Fruit fly (Drosophila melanogaster) whole organism, embryonic: ENCODE measurements around the gene Cyp4g15.

ENCODE experiments used
- Abd-B ChIP-seq: fragments of 200-800 bp; sonication (Bioruptor generic); optimal IDR thresholded peaks from 2 replicates; lab custom pipeline; 2018; ENCODE audit warnings: missing biosample characterization, mild to moderate bottlenecking, missing genetic modification characterization, moderate library complexity
- B-H2 ChIP-seq: fragments of 200-800 bp; sonication (Bioruptor generic); optimal IDR thresholded peaks from 2 replicates; lab custom pipeline; 2018; ENCODE audit warnings: missing biosample characterization, mild to moderate bottlenecking, missing genetic modification characterization
- CG10366 ChIP-seq: fragments of 200-800 bp; sonication (Bioruptor generic); IDR thresholded peaks from 2 replicates; pipeline ENCODE4 v1.3.6; 2022; ENCODE audit warnings: missing biosample characterization, missing genetic modification characterization
- CG12104 ChIP-seq: fragments of 200-800 bp; sonication (Bioruptor generic); optimal IDR thresholded peaks from 3 replicates; lab custom pipeline; 2016; ENCODE audit warnings: missing biosample characterization, missing genetic modification characterization
- CG14667 ChIP-seq: fragments of 200-800 bp; sonication (Bioruptor generic); IDR thresholded peaks from 2 replicates; pipeline ENCODE4 v1.3.6; 2022; ENCODE audit warnings: missing biosample characterization, missing genetic modification characterization
- CG14860 ChIP-seq: fragments of 200-800 bp; sonication (Bioruptor generic); IDR thresholded peaks from 3 replicates; pipeline ENCODE4 v1.3.6; 2022; ENCODE audit warnings: missing biosample characterization, missing genetic modification characterization; ENCODE audit not compliant: partially characterized antibody
- CG15514 ChIP-seq: fragments of 200-800 bp; sonication (Bioruptor generic); optimal IDR thresholded peaks from 3 replicates; lab custom pipeline; 2017; ENCODE audit warnings: missing biosample characterization, missing genetic modification characterization, mild to moderate bottlenecking, moderate library complexity, missing genetic modification reagents
- CG1602 ChIP-seq: fragments of 200-800 bp; sonication (Bioruptor generic); optimal IDR thresholded peaks from 3 replicates; lab custom pipeline; 2016; ENCODE audit warnings: missing biosample characterization, missing genetic modification characterization
- CG17359 ChIP-seq: fragments of 200-800 bp; sonication (Bioruptor generic); optimal IDR thresholded peaks from 3 replicates; lab custom pipeline; 2018; ENCODE audit warnings: missing biosample characterization, mild to moderate bottlenecking, missing genetic modification characterization, moderate library complexity
- CG17568 ChIP-seq: fragments of 200-800 bp; sonication (Bioruptor generic); optimal IDR thresholded peaks from 2 replicates; lab custom pipeline; 2018; ENCODE audit warnings: missing biosample characterization, mild to moderate bottlenecking, missing genetic modification characterization, moderate library complexity
- CG17912 ChIP-seq: fragments of 200-800 bp; sonication (Bioruptor generic); optimal IDR thresholded peaks from 2 replicates; lab custom pipeline; 2018; ENCODE audit warnings: missing biosample characterization, mild to moderate bottlenecking, missing genetic modification characterization
- CG2199 ChIP-seq: fragments of 200-800 bp; sonication (Bioruptor generic); IDR thresholded peaks from 3 replicates; pipeline ENCODE4 v1.3.6; 2022; ENCODE audit warnings: missing biosample characterization, missing genetic modification characterization
- CG33557 ChIP-seq: fragments of 200-800 bp; sonication (Bioruptor generic); optimal IDR thresholded peaks from 2 replicates; lab custom pipeline; 2019; ENCODE audit warnings: missing biosample characterization, mild to moderate bottlenecking, missing genetic modification characterization, moderate library complexity
- CG4617 ChIP-seq: fragments of 200-800 bp; sonication (Bioruptor generic); optimal IDR thresholded peaks from 3 replicates; lab custom pipeline; 2016; ENCODE audit warnings: missing biosample characterization, missing genetic modification characterization, borderline replicate concordance
- CG6254 ChIP-seq: fragments of 200-800 bp; sonication (Bioruptor generic); optimal IDR thresholded peaks from 3 replicates; lab custom pipeline; 2017; ENCODE audit warnings: mild to moderate bottlenecking, missing biosample characterization, missing genetic modification reagents, missing genetic modification characterization
- CG6654 ChIP-seq: fragments of 200-800 bp; sonication (Bioruptor generic); optimal IDR thresholded peaks from 2 replicates; lab custom pipeline; 2017; ENCODE audit warnings: missing biosample characterization, mild to moderate bottlenecking, missing genetic modification characterization
- CoRest ChIP-seq: fragments of 200-800 bp; sonication (Bioruptor generic); optimal IDR thresholded peaks from 3 replicates; lab custom pipeline; 2018; ENCODE audit warnings: missing biosample characterization, mild to moderate bottlenecking, missing genetic modification characterization, moderate library complexity
- D19A ChIP-seq: fragments of 200-800 bp; optimal IDR thresholded peaks from 3 replicates; lab custom pipeline; 2019; ENCODE audit warnings: missing biosample characterization, mild to moderate bottlenecking, missing genetic modification characterization, moderate library complexity
- Dfd ChIP-seq, 2 experiments: fragments of >200 bp; optimal IDR thresholded peaks; 2 replicates each; lab custom pipeline; 2017; ENCODE audit warnings: missing biosample characterization in 2 of 2, missing genetic modification characterization in 2 of 2
- Dll ChIP-seq: fragments of 200-800 bp; sonication (Bioruptor generic); IDR thresholded peaks from 4 replicates; pipeline ENCODE4 v1.3.6; 2022; ENCODE audit warnings: missing biosample characterization, missing genetic modification characterization; ENCODE audit not compliant: partially characterized antibody
- Dp ChIP-seq: fragments of 200-800 bp; sonication (Bioruptor generic); optimal IDR thresholded peaks from 2 replicates; lab custom pipeline; 2018; ENCODE audit warnings: missing biosample characterization, mild to moderate bottlenecking, missing genetic modification characterization, moderate library complexity
- ERR ChIP-seq: fragments of 200-800 bp; sonication (Bioruptor generic); optimal IDR thresholded peaks from 2 replicates; lab custom pipeline; 2016; ENCODE audit warnings: missing biosample characterization, missing genetic modification characterization
- Gsc ChIP-seq: fragments of 200-800 bp; sonication (Bioruptor generic); IDR thresholded peaks from 2 replicates; pipeline ENCODE4 v1.3.6; 2022; ENCODE audit warnings: missing biosample characterization, missing genetic modification characterization
- Hsf ChIP-seq: fragments of 200-800 bp; sonication (Bioruptor generic); optimal IDR thresholded peaks from 3 replicates; lab custom pipeline; 2016; ENCODE audit warnings: missing biosample characterization, missing genetic modification characterization
- NFAT ChIP-seq: fragments of 200-800 bp; sonication (Bioruptor generic); IDR thresholded peaks from 2 replicates; pipeline ENCODE4 v1.3.6; 2022; ENCODE audit warnings: missing biosample characterization, missing genetic modification characterization
- Nf-YA ChIP-seq: fragments of 200-800 bp; sonication (Bioruptor generic); IDR thresholded peaks from 2 replicates; pipeline ENCODE4 v1.3.6; 2022; ENCODE audit warnings: missing biosample characterization, missing genetic modification characterization
- Optix ChIP-seq: fragments of 200-800 bp; sonication (Bioruptor generic); IDR thresholded peaks from 3 replicates; pipeline ENCODE4 v1.3.6; 2022; ENCODE audit warnings: missing biosample characterization, missing genetic modification characterization
- Scr ChIP-seq: fragments of 200-800 bp; sonication (Bioruptor generic); IDR thresholded peaks from 2 replicates; pipeline ENCODE4 v1.3.6; 2022; ENCODE audit warnings: missing biosample characterization, missing genetic modification characterization; ENCODE audit not compliant: partially characterized antibody
- Sin3A ChIP-seq: fragments of >200 bp; optimal IDR thresholded peaks from 2 replicates; lab custom pipeline; 2018
- TFAM ChIP-seq: fragments of 200-800 bp; sonication (Bioruptor generic); optimal IDR thresholded peaks from 2 replicates; lab custom pipeline; 2017; ENCODE audit warnings: missing biosample characterization, missing genetic modification characterization, inconsistent platforms
- Vsx1 ChIP-seq: fragments of 200-800 bp; sonication (Bioruptor generic); optimal IDR thresholded peaks from 2 replicates; lab custom pipeline; 2017; ENCODE audit warnings: missing biosample characterization, mild to moderate bottlenecking, missing genetic modification characterization, missing genetic modification reagents
- ara ChIP-seq: fragments of 200-800 bp; sonication (Bioruptor generic); IDR thresholded peaks from 2 replicates; pipeline ENCODE4 v1.3.6; 2022; ENCODE audit warnings: missing biosample characterization, missing genetic modification characterization
- bcd ChIP-seq: fragments of 200-800 bp; sonication (Bioruptor generic); optimal IDR thresholded peaks from 2 replicates; lab custom pipeline; 2017; ENCODE audit warnings: missing biosample characterization, mild to moderate bottlenecking, missing genetic modification characterization
- chif ChIP-seq, 2 experiments: fragments of 200-800 bp; sonication (Bioruptor generic); optimal IDR thresholded peaks; 3 replicates each; lab custom pipeline; 2016; ENCODE audit warnings: missing biosample characterization in 2 of 2, missing genetic modification characterization in 2 of 2
- corto ChIP-seq: fragments of 200-800 bp; sonication (Bioruptor generic); optimal IDR thresholded peaks from 2 replicates; lab custom pipeline; 2016; ENCODE audit warnings: missing biosample characterization, mild to moderate bottlenecking, missing genetic modification characterization, moderate library complexity
- fu2 ChIP-seq: fragments of 200-800 bp; sonication (Bioruptor generic); optimal IDR thresholded peaks from 2 replicates; lab custom pipeline; 2016; ENCODE audit warnings: missing biosample characterization, missing genetic modification characterization
- grau ChIP-seq: fragments of 200-800 bp; optimal IDR thresholded peaks from 3 replicates; lab custom pipeline; 2019; ENCODE audit warnings: missing biosample characterization, mild to moderate bottlenecking, missing genetic modification characterization, moderate library complexity
- ind ChIP-seq: fragments of 200-800 bp; sonication (Bioruptor generic); optimal IDR thresholded peaks from 3 replicates; lab custom pipeline; 2016; ENCODE audit warnings: missing biosample characterization, missing genetic modification characterization
- kay ChIP-seq: fragments of 200-800 bp; sonication (Bioruptor generic); optimal IDR thresholded peaks from 2 replicates; lab custom pipeline; 2016; ENCODE audit warnings: missing biosample characterization, missing genetic modification characterization
- knrl ChIP-seq: fragments of 200-800 bp; sonication (Bioruptor generic); IDR thresholded peaks from 3 replicates; pipeline ENCODE4 v1.3.6; 2022; ENCODE audit warnings: missing biosample characterization, missing genetic modification characterization; ENCODE audit not compliant: partially characterized antibody
- nerfin-1 ChIP-seq: fragments of 200-800 bp; sonication (Bioruptor generic); optimal IDR thresholded peaks from 3 replicates; lab custom pipeline; 2019; ENCODE audit warnings: missing biosample characterization, mild to moderate bottlenecking, missing genetic modification characterization, moderate library complexity
- pzg ChIP-seq: fragments of 200-800 bp; sonication (Bioruptor generic); optimal IDR thresholded peaks from 3 replicates; lab custom pipeline; 2018; ENCODE audit warnings: missing biosample characterization, mild to moderate bottlenecking, missing genetic modification characterization, moderate library complexity
- row ChIP-seq: fragments of 200-800 bp; sonication (Bioruptor generic); IDR thresholded peaks from 3 replicates; pipeline ENCODE4 v1.3.6; 2022; ENCODE audit warnings: missing biosample characterization, missing genetic modification characterization
- sens ChIP-seq: fragments of 200-800 bp; sonication (Bioruptor generic); peaks from one replicate; lab custom pipeline; 2016; ENCODE audit warnings: missing biosample characterization, missing genetic modification characterization
- tap ChIP-seq: fragments of 200-800 bp; optimal IDR thresholded peaks from 3 replicates; lab custom pipeline; 2019; ENCODE audit warnings: missing biosample characterization, mild to moderate bottlenecking, missing genetic modification characterization, moderate library complexity
- tin ChIP-seq: fragments of 200-800 bp; sonication (Bioruptor generic); optimal IDR thresholded peaks from 3 replicates; lab custom pipeline; 2016; ENCODE audit warnings: missing biosample characterization, missing genetic modification characterization
- tup ChIP-seq: fragments of 200-800 bp; sonication (Bioruptor generic); optimal IDR thresholded peaks from 2 replicates; lab custom pipeline; 2016; ENCODE audit warnings: missing biosample characterization, mild to moderate bottlenecking, missing genetic modification characterization, moderate library complexity
- zen ChIP-seq: fragments of 200-800 bp; sonication (Bioruptor generic); optimal IDR thresholded peaks from 3 replicates; lab custom pipeline; 2018; ENCODE audit warnings: missing biosample characterization, mild to moderate bottlenecking, missing genetic modification characterization, moderate library complexity

Cyp4g15 gene

DNA sequence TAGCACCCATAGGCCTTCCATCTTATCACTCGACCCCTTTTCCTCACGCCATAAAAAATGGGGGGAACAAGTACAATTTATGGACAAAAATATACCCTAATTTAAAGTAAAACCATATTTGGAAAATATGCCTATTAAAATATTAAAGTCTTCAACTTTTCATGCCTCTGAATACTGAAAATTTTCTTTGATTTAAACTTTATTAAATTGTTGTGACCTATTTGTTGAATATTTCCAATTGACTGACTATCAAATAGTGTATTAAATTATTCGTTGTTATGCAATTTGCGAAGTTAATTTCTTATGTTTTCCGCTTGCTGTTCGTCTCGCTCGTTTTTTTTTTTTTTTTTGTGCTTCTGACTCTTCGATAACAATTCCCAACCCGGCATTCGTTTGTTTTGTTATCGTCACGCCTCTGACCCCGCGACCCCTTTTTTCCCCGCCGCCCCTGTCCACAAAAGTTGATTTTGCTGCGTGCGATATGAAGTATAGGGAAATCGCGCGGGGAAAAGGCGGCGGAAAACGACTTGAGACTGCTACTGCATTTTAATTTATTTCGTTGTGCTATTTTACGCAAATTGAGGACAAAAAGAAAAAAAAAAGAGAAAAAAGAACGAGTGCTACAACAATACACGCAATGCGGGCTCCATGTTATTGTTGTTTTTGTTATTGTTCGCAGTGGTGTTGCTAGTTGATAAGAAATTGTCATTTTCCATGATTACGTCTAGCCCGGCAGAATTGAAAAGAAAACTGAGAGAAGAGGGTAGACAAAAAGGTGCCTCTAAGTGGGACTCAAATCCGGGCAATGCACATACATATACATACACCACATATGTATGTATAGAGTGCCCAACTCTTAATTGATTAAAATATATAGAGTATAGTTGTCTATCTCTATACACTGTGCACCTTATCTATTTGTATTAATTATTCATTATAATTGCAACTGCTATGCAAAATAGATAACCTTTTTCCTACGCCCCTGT, 45.0 kb downstream of the Cyp4g15 start (continued):
- TF ChIP-seq ERR (GFP tag; lab: Kevin White, UChicago) (no peak), TFAM (GFP tag; lab: Kevin White, UChicago) (no peak), tap (peak; percentile 68), Scr (GFP tag; lab: Robert Waterston, UW) (no peak), tin (GFP tag; lab: Kevin White, UChicago) (peak; percentile 8), Dfd (GFP tag; optimal IDR thresholded peaks at IDR 0.05; lab: Kevin White, UChicago) (no peak), Vsx1 (GFP tag; lab: Kevin White, UChicago) (peak; percentile 29), CG33557 (GFP tag; lab: Kevin White, UChicago) (no peak), CG15514 (GFP tag; lab: Kevin White, UChicago) (peak; percentile 11), CG14860 (GFP tag; lab: Robert Waterston, UW) (no peak), Optix (GFP tag; lab: Robert Waterston, UW) (no peak), fu2 (no peak), Sin3A (lab: Kevin White, UChicago) (no peak), Hsf (GFP tag; lab: Kevin White, UChicago) (peak; percentile 58), grau (tag; lab: Kevin White, UChicago) (peak; percentile 74), Abd-B (GFP tag; lab: Kevin White, UChicago) (peak; percentile 50), sens (GFP tag; lab: Kevin White, UChicago) (peak; percentile 89), pzg (GFP tag; lab: Kevin White, UChicago) (no peak), tup (no peak), Dll (GFP tag; lab: Robert Waterston, UW) (no peak), CG10366 (GFP tag; lab: Robert Waterston, UW) (peak; percentile 66), CG14667 (0 out of 2 replicates have a peak, but pooled peaks have one; percentile 26), CG17568 (GFP tag; lab: Kevin White, UChicago) (no peak), CG12104 (GFP tag; lab: Kevin White, UChicago) (peak; percentile 37), CG17912 (GFP tag; lab: Kevin White, UChicago) (no peak), CoRest (peak; percentile 74), CG2199 (GFP tag; lab: Robert Waterston, UW) (no peak), CG4617 (GFP tag; lab: Kevin White, UChicago) (no peak), B-H2 (no peak), NFAT (GFP tag; lab: Robert Waterston, UW) (no peak), D19A (tag; lab: Kevin White, UChicago) (peak; percentile 99), CG6654 (GFP tag; lab: Kevin White, UChicago) (no peak), Nf-YA (GFP tag; lab: Robert Waterston, UW) (no peak), ara (GFP tag; lab: Robert Waterston, UW) (peak; percentile 37; the same call in 1 of the 2 replicates), knrl (GFP tag; lab: Robert Waterston, UW) (no peak), CG6254 (GFP tag; lab: Kevin White, UChicago) (peak; percentile 16), zen (tag; lab: Kevin White, UChicago) (peak; percentile 17), Dp (GFP tag; lab: Kevin White, UChicago) (no peak), chif (GFP tag; optimal IDR thresholded peaks at IDR 0.05; lab: Kevin White, UChicago) (peak in 1 of 2 experiments; percentile 46), nerfin-1 (tag; lab: Kevin White, UChicago) (peak; percentile 44), CG1602 (GFP tag; lab: Kevin White, UChicago) (peak; percentile 46), ind (GFP tag; lab: Kevin White, UChicago) (peak; percentile 56), row (peak; percentile 87), CG17359 (tag; lab: Kevin White, UChicago) (peak; percentile 69), Gsc (GFP tag; lab: Robert Waterston, UW) (no peak), corto (GFP tag; lab: Kevin White, UChicago) (no peak), kay (GFP tag; lab: Kevin White, UChicago) (peak; percentile 16), bcd (peak; percentile 33)
